Fruit fly (Drosophila melanogaster) whole organism, embryonic: ENCODE measurements around the gene CG12116.

Source experiments
- Asciz ChIP-seq: fragments of 200-800 bp; sonication (Bioruptor generic); optimal IDR thresholded peaks from 2 replicates; lab custom pipeline; 2017; ENCODE audit warnings: missing biosample characterization, mild to moderate bottlenecking, missing genetic modification characterization, missing genetic modification reagents
- CG11456 ChIP-seq: fragments of 200-800 bp; sonication (Bioruptor generic); IDR thresholded peaks from 3 replicates; pipeline ENCODE4 v1.3.6; 2022; ENCODE audit warnings: missing biosample characterization, missing genetic modification characterization
- CG12236 ChIP-seq: fragments of 200-800 bp; sonication (Bioruptor generic); optimal IDR thresholded peaks from 2 replicates; lab custom pipeline; 2016; ENCODE audit warnings: missing biosample characterization, missing genetic modification characterization
- CG12299 ChIP-seq: fragments of 200-800 bp; sonication (Bioruptor generic); optimal IDR thresholded peaks from 2 replicates; lab custom pipeline; 2018; ENCODE audit warnings: missing biosample characterization, mild to moderate bottlenecking, missing genetic modification characterization
- CG1233 ChIP-seq: fragments of 200-800 bp; sonication (Bioruptor generic); optimal IDR thresholded peaks from 4 replicates; lab custom pipeline; 2018; ENCODE audit warnings: missing biosample characterization, mild to moderate bottlenecking, missing genetic modification characterization
- CG15269 ChIP-seq: fragments of 200-800 bp; sonication (Bioruptor generic); optimal IDR thresholded peaks from 2 replicates; lab custom pipeline; 2018; ENCODE audit warnings: missing biosample characterization, mild to moderate bottlenecking, missing genetic modification characterization, moderate library complexity
- CG15514 ChIP-seq: fragments of 200-800 bp; sonication (Bioruptor generic); optimal IDR thresholded peaks from 3 replicates; lab custom pipeline; 2017; ENCODE audit warnings: missing biosample characterization, missing genetic modification characterization, mild to moderate bottlenecking, moderate library complexity, missing genetic modification reagents
- CG16779 ChIP-seq: fragments of 200-800 bp; sonication (Bioruptor generic); IDR thresholded peaks from 2 replicates; pipeline ENCODE4 v1.3.6; 2022; ENCODE audit warnings: missing biosample characterization, missing genetic modification characterization
- CG17361 ChIP-seq: fragments of 200-800 bp; sonication (Bioruptor generic); IDR thresholded peaks from 3 replicates; pipeline ENCODE4 v1.3.6; 2022; ENCODE audit warnings: missing biosample characterization, missing genetic modification characterization
- CG17802 ChIP-seq: fragments of 200-800 bp; sonication (Bioruptor generic); optimal IDR thresholded peaks from 2 replicates; lab custom pipeline; 2018; ENCODE audit warnings: missing biosample characterization, mild to moderate bottlenecking, missing genetic modification characterization, moderate library complexity
- CG1832 ChIP-seq: fragments of 200-800 bp; sonication (Bioruptor generic); optimal IDR thresholded peaks from 2 replicates; lab custom pipeline; 2017; ENCODE audit warnings: missing biosample characterization, mild to moderate bottlenecking, missing genetic modification characterization, inconsistent platforms
- CG31441 ChIP-seq: fragments of 200-800 bp; sonication (Bioruptor generic); IDR thresholded peaks from 2 replicates; pipeline ENCODE4 v1.3.6; 2022; ENCODE audit warnings: missing biosample characterization, missing genetic modification characterization
- CG3163 ChIP-seq: fragments of 200-800 bp; sonication (Bioruptor generic); optimal IDR thresholded peaks from 3 replicates; lab custom pipeline; 2016; ENCODE audit warnings: missing biosample characterization, missing genetic modification characterization
- CG32532 ChIP-seq: fragments of 200-800 bp; sonication (Bioruptor generic); IDR thresholded peaks from 2 replicates; pipeline ENCODE4 v1.3.6; 2022; ENCODE audit warnings: missing biosample characterization, missing genetic modification characterization
- CG33557 ChIP-seq: fragments of 200-800 bp; sonication (Bioruptor generic); optimal IDR thresholded peaks from 2 replicates; lab custom pipeline; 2019; ENCODE audit warnings: missing biosample characterization, mild to moderate bottlenecking, missing genetic modification characterization, moderate library complexity
- CG3838 ChIP-seq: fragments of 200-800 bp; sonication (Bioruptor generic); optimal IDR thresholded peaks from 3 replicates; lab custom pipeline; 2016; ENCODE audit warnings: missing biosample characterization, missing genetic modification characterization
- CG4820 ChIP-seq: fragments of 200-800 bp; sonication (Bioruptor generic); optimal IDR thresholded peaks from 3 replicates; lab custom pipeline; 2016; ENCODE audit warnings: missing biosample characterization, missing genetic modification characterization
- CG5180 ChIP-seq: fragments of 200-800 bp; sonication (Bioruptor generic); optimal IDR thresholded peaks from 3 replicates; lab custom pipeline; 2017; ENCODE audit warnings: missing biosample characterization, missing genetic modification characterization, mild to moderate bottlenecking, moderate library complexity, missing genetic modification reagents
- CG6272 ChIP-seq: fragments of 200-800 bp; sonication (Bioruptor generic); IDR thresholded peaks from 2 replicates; pipeline ENCODE4 v1.3.6; 2022; ENCODE audit warnings: missing biosample characterization, missing genetic modification characterization
- CG8281 ChIP-seq: fragments of 200-800 bp; sonication (Bioruptor generic); optimal IDR thresholded peaks from 2 replicates; lab custom pipeline; 2018; ENCODE audit warnings: missing biosample characterization, mild to moderate bottlenecking, missing genetic modification characterization, moderate library complexity
- CG8944 ChIP-seq: fragments of 200-800 bp; sonication (Bioruptor generic); optimal IDR thresholded peaks from 3 replicates; lab custom pipeline; 2016; ENCODE audit warnings: missing biosample characterization, missing genetic modification characterization
- D ChIP-seq, 2 experiments: fragments of 200-800 bp in 1 of 2; fragments of >200 bp in 1 of 2; sonication (Bioruptor generic) in 1 of 2; optimal IDR thresholded peaks; 2 replicates in 1 of 2; 3 replicates in 1 of 2; lab custom pipeline; 2017; ENCODE audit warnings: mild to moderate bottlenecking in 1 of 2, missing biosample characterization in 1 of 2, missing genetic modification characterization in 1 of 2, missing genetic modification reagents in 1 of 2
- Dll ChIP-seq: fragments of 200-800 bp; sonication (Bioruptor generic); IDR thresholded peaks from 4 replicates; pipeline ENCODE4 v1.3.6; 2022; ENCODE audit warnings: missing biosample characterization, missing genetic modification characterization; ENCODE audit not compliant: partially characterized antibody
- H2.0 ChIP-seq: fragments of 200-800 bp; sonication (Bioruptor generic); IDR thresholded peaks from 2 replicates; pipeline ENCODE4 v1.3.6; 2022; ENCODE audit warnings: missing biosample characterization, missing genetic modification characterization
- HLH3B ChIP-seq: fragments of 200-800 bp; sonication (Bioruptor generic); IDR thresholded peaks from 2 replicates; pipeline ENCODE4 v1.3.6; 2022; ENCODE audit warnings: missing biosample characterization, missing genetic modification characterization
- HmgD ChIP-seq: fragments of 200-800 bp; sonication (Bioruptor generic); optimal IDR thresholded peaks from 3 replicates; lab custom pipeline; 2016; ENCODE audit warnings: missing biosample characterization, missing genetic modification characterization
- Hr3 ChIP-seq: fragments of 200-800 bp; sonication (Bioruptor generic); optimal IDR thresholded peaks from 3 replicates; lab custom pipeline; 2016; ENCODE audit warnings: missing biosample characterization, missing genetic modification characterization
- Max ChIP-seq: fragments of 200-800 bp; sonication (Bioruptor generic); optimal IDR thresholded peaks from 2 replicates; lab custom pipeline; 2016; ENCODE audit warnings: missing biosample characterization, mild to moderate bottlenecking, missing genetic modification characterization
- Nf-YB ChIP-seq: fragments of 200-800 bp; sonication (Bioruptor generic); optimal IDR thresholded peaks from 3 replicates; lab custom pipeline; 2019; ENCODE audit warnings: missing biosample characterization, mild to moderate bottlenecking, missing genetic modification characterization, moderate library complexity
- NfI ChIP-seq: fragments of 200-800 bp; sonication (Bioruptor generic); optimal IDR thresholded peaks from 3 replicates; lab custom pipeline; 2018; ENCODE audit warnings: missing biosample characterization, mild to moderate bottlenecking, missing genetic modification characterization, moderate library complexity
- Oaz ChIP-seq: fragments of 200-800 bp; sonication (Bioruptor generic); IDR thresholded peaks from 2 replicates; pipeline ENCODE4 v1.3.6; 2022; ENCODE audit warnings: missing biosample characterization, missing genetic modification characterization
- Optix ChIP-seq: fragments of 200-800 bp; sonication (Bioruptor generic); IDR thresholded peaks from 3 replicates; pipeline ENCODE4 v1.3.6; 2022; ENCODE audit warnings: missing biosample characterization, missing genetic modification characterization
- Six4 ChIP-seq: fragments of 200-800 bp; sonication (Bioruptor generic); optimal IDR thresholded peaks from 2 replicates; lab custom pipeline; 2016; ENCODE audit warnings: missing biosample characterization, missing genetic modification characterization
- TFAM ChIP-seq: fragments of 200-800 bp; sonication (Bioruptor generic); optimal IDR thresholded peaks from 2 replicates; lab custom pipeline; 2017; ENCODE audit warnings: missing biosample characterization, missing genetic modification characterization, inconsistent platforms
- ato ChIP-seq: fragments of 200-800 bp; sonication (Bioruptor generic); IDR thresholded peaks from 2 replicates; pipeline ENCODE4 v1.3.6; 2022; ENCODE audit warnings: missing biosample characterization, missing genetic modification characterization; ENCODE audit not compliant: partially characterized antibody
- chinmo ChIP-seq: fragments of 200-800 bp; sonication (Bioruptor generic); IDR thresholded peaks from 4 replicates; pipeline ENCODE4 v1.3.6; 2022; ENCODE audit warnings: missing biosample characterization, missing genetic modification characterization; ENCODE audit not compliant: partially characterized antibody
- ci ChIP-seq: fragments of 200-800 bp; sonication (Bioruptor generic); IDR thresholded peaks from 3 replicates; pipeline ENCODE4 v1.3.6; 2022; ENCODE audit warnings: missing biosample characterization, missing genetic modification characterization
- da ChIP-seq: fragments of 200-800 bp; sonication (Bioruptor generic); optimal IDR thresholded peaks from 2 replicates; lab custom pipeline; 2016; ENCODE audit warnings: missing biosample characterization, missing genetic modification characterization
- ems ChIP-seq: fragments of 200-800 bp; sonication (Bioruptor generic); optimal IDR thresholded peaks from 3 replicates; lab custom pipeline; 2016; ENCODE audit warnings: missing biosample characterization, missing genetic modification characterization
- gt ChIP-seq: fragments of 200-800 bp; sonication (Bioruptor generic); IDR thresholded peaks from 2 replicates; pipeline ENCODE4 v1.3.6; 2022; ENCODE audit warnings: missing biosample characterization, missing genetic modification characterization
- kay ChIP-seq: fragments of 200-800 bp; sonication (Bioruptor generic); optimal IDR thresholded peaks from 2 replicates; lab custom pipeline; 2016; ENCODE audit warnings: missing biosample characterization, missing genetic modification characterization
- nerfin-1 ChIP-seq: fragments of 200-800 bp; sonication (Bioruptor generic); optimal IDR thresholded peaks from 3 replicates; lab custom pipeline; 2019; ENCODE audit warnings: missing biosample characterization, mild to moderate bottlenecking, missing genetic modification characterization, moderate library complexity
- oc ChIP-seq: fragments of 200-800 bp; sonication (Bioruptor generic); optimal IDR thresholded peaks from 2 replicates; lab custom pipeline; 2018; ENCODE audit warnings: missing biosample characterization, mild to moderate bottlenecking, missing genetic modification characterization, moderate library complexity
- org-1 ChIP-seq: fragments of 200-800 bp; sonication (Bioruptor generic); optimal IDR thresholded peaks from 2 replicates; lab custom pipeline; 2017; ENCODE audit warnings: missing biosample characterization, missing genetic modification characterization
- p53 ChIP-seq: fragments of 200-800 bp; sonication (Bioruptor generic); optimal IDR thresholded peaks from 2 replicates; lab custom pipeline; 2016; ENCODE audit warnings: missing biosample characterization, missing genetic modification characterization
- pfk ChIP-seq: fragments of 200-800 bp; sonication (Bioruptor generic); optimal IDR thresholded peaks from 2 replicates; lab custom pipeline; 2018; ENCODE audit warnings: missing biosample characterization, mild to moderate bottlenecking, missing genetic modification characterization, moderate library complexity
- pho ChIP-seq: fragments of 200-800 bp; sonication (Bioruptor generic); optimal IDR thresholded peaks from 2 replicates; lab custom pipeline; 2016; ENCODE audit warnings: missing biosample characterization, missing genetic modification characterization
- slbo ChIP-seq: fragments of 200-800 bp; sonication (Bioruptor generic); IDR thresholded peaks from 2 replicates; pipeline ENCODE4 v1.3.6; 2022; ENCODE audit warnings: missing biosample characterization, missing genetic modification characterization
- sug ChIP-seq: fragments of 200-800 bp; optimal IDR thresholded peaks from 2 replicates; lab custom pipeline; 2019; ENCODE audit warnings: missing biosample characterization, mild to moderate bottlenecking, missing genetic modification characterization, moderate library complexity
- vvl ChIP-seq: fragments of 200-800 bp; sonication (Bioruptor generic); IDR thresholded peaks from 2 replicates; pipeline ENCODE4 v1.3.6; 2022; ENCODE audit warnings: missing biosample characterization, missing genetic modification characterization

CG12116 gene

DNA sequence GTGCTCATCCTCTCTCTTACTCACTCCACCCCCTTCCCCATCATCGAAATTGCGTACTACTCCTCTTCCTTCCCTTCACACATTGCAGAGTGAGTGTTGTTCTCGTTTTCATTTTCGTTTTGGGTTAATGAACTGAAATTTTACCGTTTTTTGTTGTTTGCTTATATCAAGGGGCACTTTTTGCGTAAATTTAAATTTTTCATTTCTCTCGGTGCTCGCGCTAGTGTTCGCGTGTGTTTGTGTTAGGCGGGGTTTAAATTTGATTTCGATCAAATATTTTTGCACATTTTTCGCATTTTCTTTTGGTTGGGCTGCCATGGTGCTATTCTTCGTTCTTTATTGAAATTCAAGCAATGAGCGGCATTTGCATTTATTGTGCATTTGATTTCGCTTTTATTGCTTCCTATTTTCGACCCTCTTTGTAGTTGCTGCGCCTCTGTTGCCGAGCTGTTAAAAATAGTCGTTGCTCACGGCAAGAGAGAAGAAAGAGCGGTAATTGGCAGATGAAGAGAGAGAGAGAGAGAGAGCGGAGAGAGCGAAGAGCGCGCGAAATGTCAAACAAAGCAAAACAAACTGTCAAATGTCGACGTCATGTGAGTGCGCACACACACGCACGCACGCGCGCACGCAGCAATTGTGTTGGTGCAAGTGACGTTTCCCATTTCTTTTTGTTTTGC lies 47.9 kb downstream of the CG12116 start (continued):
- TF ChIP-seq CG3163 (GFP tag; lab: Kevin White, UChicago) (peak; percentile 57), Nf-YB (GFP tag; lab: Kevin White, UChicago) (no peak), TFAM (GFP tag; lab: Kevin White, UChicago) (no peak), org-1 (GFP tag; lab: Kevin White, UChicago) (no peak), oc (tag; lab: Kevin White, UChicago) (no peak), CG15269 (tag; lab: Kevin White, UChicago) (no peak), da (GFP tag; lab: Kevin White, UChicago) (no peak), Hr3 (no peak), CG32532 (GFP tag; lab: Robert Waterston, UW) (peak; percentile 76), ato (GFP tag; lab: Robert Waterston, UW) (no peak), ci (GFP tag; lab: Robert Waterston, UW) (peak; percentile 41; the same call in 1 of the 3 replicates), CG3838 (GFP tag; lab: Kevin White, UChicago) (no peak), Optix (GFP tag; lab: Robert Waterston, UW) (no peak), CG8944 (no peak), CG1233 (GFP tag; lab: Kevin White, UChicago) (no peak), HLH3B (GFP tag; lab: Robert Waterston, UW) (no peak), nerfin-1 (tag; lab: Kevin White, UChicago) (peak; percentile 2), chinmo (peak; percentile 89; the same call in 3 of the 4 replicates), pho (no peak), Oaz (GFP tag; lab: Robert Waterston, UW) (no peak), CG12299 (tag; lab: Kevin White, UChicago) (no peak), Asciz (GFP tag; lab: Kevin White, UChicago) (no peak), slbo (GFP tag; lab: Robert Waterston, UW) (no peak), p53 (no peak), H2.0 (no peak), CG1832 (GFP tag; lab: Kevin White, UChicago) (no peak), gt (GFP tag; lab: Robert Waterston, UW) (no peak), CG11456 (GFP tag; lab: Robert Waterston, UW) (no peak), sug (no peak), pfk (GFP tag; lab: Kevin White, UChicago) (peak; percentile 1), CG16779 (GFP tag; lab: Robert Waterston, UW) (no peak), CG17361 (peak; percentile 30; the same call in 1 of the 3 replicates), CG4820 (GFP tag; lab: Kevin White, UChicago) (no peak), CG5180 (GFP tag; lab: Kevin White, UChicago) (peak; percentile 19), Max (GFP tag; lab: Kevin White, UChicago) (no peak), Dll (GFP tag; lab: Robert Waterston, UW) (peak; percentile 58; the same call in 1 of the 4 replicates), CG12236 (GFP tag; lab: Kevin White, UChicago) (no peak), CG31441 (GFP tag; lab: Robert Waterston, UW) (no peak), Six4 (GFP tag; lab: Kevin White, UChicago) (no peak), CG6272 (no peak), D (optimal IDR thresholded peaks at IDR 0.05; lab: Kevin White, UChicago) (no peak), D (GFP tag; optimal IDR thresholded peaks at IDR 0.05; lab: Kevin White, UChicago) (no peak), CG33557 (GFP tag; lab: Kevin White, UChicago) (no peak), ems (GFP tag; lab: Kevin White, UChicago) (no peak), NfI (GFP tag; lab: Kevin White, UChicago) (no peak), vvl (GFP tag; lab: Robert Waterston, UW) (peak; percentile 60; the same call in 1 of the 2 replicates), HmgD (no peak), CG8281 (no peak), kay (GFP tag; lab: Kevin White, UChicago) (no peak), CG17802 (no peak), CG15514 (GFP tag; lab: Kevin White, UChicago) (no peak)
